Worm (Caenorhabditis elegans) whole organism, L4 larva: ENCODE measurements around the gene F46F2.5.
A peak's percentile ranks its signal among the peaks of the same experiment; 100 is the strongest.

Experiments
- F10B5.3 ChIP-seq: sonication (generic microtip); optimal IDR thresholded peaks from 2 replicates; lab custom pipeline; 2016; ENCODE audit warnings: mild to moderate bottlenecking, missing genetic modification characterization, missing compliant biosample characterization
- F26F4.8 ChIP-seq: fragments of 200-800 bp; sonication (Bioruptor generic); conservative IDR thresholded peaks from 2 replicates; pipeline ENCODE4 v1.3.6; 2022; ENCODE audit warnings: missing genetic modification characterization, missing compliant biosample characterization
- R02D3.7 ChIP-seq: fragments of 150-350 bp; sonication (generic microtip); optimal IDR thresholded peaks from 3 replicates; lab custom pipeline; 2014; ENCODE audit warnings: missing biosample characterization, missing genetic modification characterization
- ZK546.5 ChIP-seq, 2 experiments: sonication (generic microtip); optimal IDR thresholded peaks; 2 replicates each; lab custom pipeline; 2017; ENCODE audit warnings: missing biosample characterization in 2 of 2, missing genetic modification characterization in 2 of 2
- aha-1 ChIP-seq: fragments of 150-350 bp; peaks from one replicate; lab custom pipeline; 2014; ENCODE audit warnings: missing biosample characterization, missing genetic modification characterization
- ceh-28 ChIP-seq: fragments of 150-350 bp; optimal IDR thresholded peaks from 2 replicates; lab custom pipeline; 2014; ENCODE audit warnings: missing biosample characterization, missing genetic modification reagents, missing genetic modification characterization
- ceh-32 ChIP-seq: sonication (generic microtip); optimal IDR thresholded peaks from 2 replicates; lab custom pipeline; 2016; ENCODE audit warnings: mild to moderate bottlenecking, missing genetic modification characterization, missing compliant biosample characterization; ENCODE audit not compliant: poor library complexity
- ceh-44 ChIP-seq: fragments of 200-800 bp; sonication (Bioruptor generic); IDR thresholded peaks from 2 replicates; pipeline ENCODE4 v1.3.6; 2022; ENCODE audit warnings: missing genetic modification reagents, missing genetic modification characterization, missing compliant biosample characterization
- ces-1 ChIP-seq: fragments of 150-350 bp; sonication (generic microtip); optimal IDR thresholded peaks from 4 replicates; lab custom pipeline; 2014; ENCODE audit warnings: missing biosample characterization, missing genetic modification reagents, missing genetic modification characterization
- cey-2 ChIP-seq: sonication (generic microtip); optimal IDR thresholded peaks from 3 replicates; lab custom pipeline; 2017; ENCODE audit warnings: missing genetic modification characterization, mild to moderate bottlenecking, missing compliant biosample characterization, antibody characterized with exemption, borderline replicate concordance; ENCODE audit not compliant: insufficient read depth
- daf-12 ChIP-seq: fragments of 150-350 bp; optimal IDR thresholded peaks from 2 replicates; lab custom pipeline; 2014; ENCODE audit warnings: missing biosample characterization, missing genetic modification reagents, missing genetic modification characterization
- daf-19 ChIP-seq: fragments of 200-800 bp; sonication (Bioruptor generic); conservative IDR thresholded peaks from 2 replicates; pipeline ENCODE4 v1.3.6; 2022; ENCODE audit warnings: missing genetic modification characterization, missing compliant biosample characterization
- dmd-8 ChIP-seq: fragments of 200-800 bp; sonication (Bioruptor generic); IDR thresholded peaks from 2 replicates; pipeline ENCODE4 v1.3.6; 2022; ENCODE audit warnings: missing genetic modification characterization, missing compliant biosample characterization
- egl-27 ChIP-seq: sonication (generic microtip); optimal IDR thresholded peaks from 3 replicates; lab custom pipeline; 2017; ENCODE audit warnings: missing biosample characterization, missing genetic modification reagents, missing genetic modification characterization
- hlh-30 ChIP-seq: sonication (generic microtip); optimal IDR thresholded peaks from 2 replicates; lab custom pipeline; 2017; ENCODE audit warnings: antibody characterized with exemption, mild to moderate bottlenecking, missing genetic modification characterization, missing compliant biosample characterization; ENCODE audit not compliant: insufficient read depth
- hmg-1.1 ChIP-seq: fragments of 200-800 bp; sonication (Bioruptor generic); IDR thresholded peaks from 2 replicates; pipeline ENCODE4 v1.3.6; 2022; ENCODE audit warnings: missing genetic modification reagents, missing genetic modification characterization, missing compliant biosample characterization
- jun-1 ChIP-seq: fragments of 150-350 bp; optimal IDR thresholded peaks from 2 replicates; lab custom pipeline; 2014; ENCODE audit warnings: missing biosample characterization, missing genetic modification reagents, missing genetic modification characterization
- lim-7 ChIP-seq: fragments of 200-800 bp; sonication (Bioruptor generic); IDR thresholded peaks from 2 replicates; pipeline ENCODE4 v1.3.6; 2022; ENCODE audit warnings: missing genetic modification characterization, missing compliant biosample characterization
- lin-13 ChIP-seq: fragments of 150-350 bp; optimal IDR thresholded peaks from 2 replicates; lab custom pipeline; 2014; ENCODE audit warnings: missing biosample characterization, missing genetic modification reagents, missing genetic modification characterization
- lsy-2 ChIP-seq, 2 experiments: fragments of 150-350 bp in 1 of 2; sonication (generic microtip) in 1 of 2; optimal IDR thresholded peaks; 2 replicates each; lab custom pipeline; 2014 to 2017; ENCODE audit warnings: missing biosample characterization in 2 of 2, missing genetic modification characterization in 2 of 2
- madf-9 ChIP-seq: fragments of 200-800 bp; sonication (Bioruptor generic); conservative IDR thresholded peaks from 2 replicates; pipeline ENCODE4 v1.3.6; 2022; ENCODE audit warnings: missing genetic modification reagents, missing genetic modification characterization, missing compliant biosample characterization
- mep-1 ChIP-seq: fragments of 150-350 bp; sonication (generic microtip); optimal IDR thresholded peaks from 3 replicates; lab custom pipeline; 2014; ENCODE audit warnings: missing biosample characterization, missing genetic modification characterization
- mes-2 ChIP-seq: sonication (generic microtip); optimal IDR thresholded peaks from 2 replicates; lab custom pipeline; 2016; ENCODE audit warnings: missing genotype, mild to moderate bottlenecking, missing genetic modification characterization, missing compliant biosample characterization; ENCODE audit not compliant: poor library complexity, severe bottlenecking
- nhr-111 ChIP-seq: fragments of 200-800 bp; sonication (Bioruptor generic); optimal IDR thresholded peaks from 2 replicates; lab custom pipeline; 2018; ENCODE audit warnings: mild to moderate bottlenecking, missing genetic modification characterization, missing compliant biosample characterization
- nhr-28 ChIP-seq: fragments of 150-350 bp; optimal IDR thresholded peaks from 2 replicates; lab custom pipeline; 2014; ENCODE audit warnings: missing biosample characterization, missing genetic modification characterization
- nhr-41 ChIP-seq: fragments of 200-800 bp; sonication (Bioruptor generic); IDR thresholded peaks from 2 replicates; pipeline ENCODE4 v1.3.6; 2022; ENCODE audit warnings: missing genetic modification reagents, missing genetic modification characterization, missing compliant biosample characterization
- nhr-48 ChIP-seq: sonication (generic microtip); optimal IDR thresholded peaks from 2 replicates; lab custom pipeline; 2016; ENCODE audit warnings: mild to moderate bottlenecking, missing genetic modification characterization, missing compliant biosample characterization
- nhr-6 ChIP-seq: fragments of 150-350 bp; optimal IDR thresholded peaks from 2 replicates; lab custom pipeline; 2014; ENCODE audit warnings: missing biosample characterization, missing genetic modification characterization
- nhr-77 ChIP-seq: fragments of 150-350 bp; optimal IDR thresholded peaks from 2 replicates; lab custom pipeline; 2014; ENCODE audit warnings: missing biosample characterization, missing genetic modification characterization
- pha-4 ChIP-seq, 2 experiments: fragments of 150-350 bp in 1 of 2; fragments of 200-800 bp in 1 of 2; sonication (Bioruptor generic) in 1 of 2; IDR thresholded peaks in 1 of 2; optimal IDR thresholded peaks in 1 of 2; 2 replicates each; pipeline versions ENCODE4 v1.3.6 to Lab custom; 2014 to 2022; ENCODE audit warnings: missing genetic modification characterization in 2 of 2, missing genetic modification reagents in 2 of 2, missing biosample characterization in 1 of 2, missing compliant biosample characterization in 1 of 2
- pqm-1 ChIP-seq: sonication (generic microtip); optimal IDR thresholded peaks from 2 replicates; lab custom pipeline; 2017; ENCODE audit warnings: missing biosample characterization, missing genetic modification characterization
- rbr-2 ChIP-seq: sonication (generic microtip); optimal IDR thresholded peaks from 2 replicates; lab custom pipeline; 2016; ENCODE audit warnings: missing genotype, missing genetic modification characterization, missing compliant biosample characterization
- sdz-12 ChIP-seq: fragments of 200-800 bp; sonication (Bioruptor generic); optimal IDR thresholded peaks from 2 replicates; lab custom pipeline; 2018; ENCODE audit warnings: mild to moderate bottlenecking, missing genetic modification characterization, missing compliant biosample characterization
- set-16 ChIP-seq: fragments of 200-800 bp; sonication (Bioruptor generic); IDR thresholded peaks from 2 replicates; pipeline ENCODE4 v1.3.6; 2022; ENCODE audit warnings: missing genetic modification reagents, missing genetic modification characterization, missing compliant biosample characterization
- snpc-4 ChIP-seq: fragments of 150-350 bp; optimal IDR thresholded peaks from 2 replicates; lab custom pipeline; 2014; ENCODE audit warnings: missing biosample characterization, missing genetic modification characterization
- spr-1 ChIP-seq: sonication (generic microtip); optimal IDR thresholded peaks from 2 replicates; lab custom pipeline; 2016; ENCODE audit warnings: mild to moderate bottlenecking, missing genetic modification characterization, missing compliant biosample characterization
- tra-1 ChIP-seq: fragments of 200-800 bp; sonication (Bioruptor generic); IDR thresholded peaks from 2 replicates; pipeline ENCODE4 v1.3.6; 2022; ENCODE audit warnings: missing genetic modification reagents, missing genetic modification characterization, missing compliant biosample characterization
- unc-62 ChIP-seq, 3 experiments: fragments of 150-350 bp in 1 of 3; sonication (generic microtip); optimal IDR thresholded peaks in 2 of 3; peaks in 1 of 3; 1 replicate in 1 of 3; 2 replicates in 2 of 3; lab custom pipeline; 2014 to 2017; ENCODE audit warnings: missing biosample characterization in 3 of 3, missing genetic modification characterization in 3 of 3, missing genetic modification reagents in 3 of 3, missing genotype in 1 of 3
- vab-7 ChIP-seq: fragments of 200-800 bp; sonication (Bioruptor generic); IDR thresholded peaks from 2 replicates; pipeline ENCODE4 v1.3.6; 2022; ENCODE audit warnings: missing genetic modification reagents, missing genetic modification characterization, missing compliant biosample characterization
- zip-11 ChIP-seq: fragments of 200-800 bp; sonication (Bioruptor generic); IDR thresholded peaks from 2 replicates; pipeline ENCODE4 v1.3.6; 2022; ENCODE audit warnings: missing genetic modification characterization, missing compliant biosample characterization
- ztf-7 ChIP-seq: fragments of 150-350 bp; optimal IDR thresholded peaks from 2 replicates; lab custom pipeline; 2014; ENCODE audit warnings: missing biosample characterization, missing genetic modification characterization

The F46F2.5 gene

DNA sequence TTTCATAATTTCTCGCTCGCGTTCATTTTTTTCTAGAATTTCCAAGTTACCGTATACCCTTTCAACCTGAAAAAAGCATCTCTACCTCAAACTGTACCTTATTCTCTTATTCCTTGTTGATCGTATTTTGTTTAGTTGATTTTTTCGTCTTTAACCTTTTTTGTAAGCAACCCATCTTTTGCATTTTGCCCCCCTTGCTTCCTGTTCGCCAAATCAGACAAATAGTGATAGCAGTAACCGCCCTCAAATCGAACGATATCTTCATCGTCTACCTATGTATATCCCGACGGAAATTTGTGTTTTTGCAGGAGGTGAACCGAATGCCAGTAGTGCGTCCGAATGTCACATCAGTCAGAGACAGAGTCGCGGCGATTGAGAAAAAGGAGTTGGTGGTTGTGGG, at the start of gene F46F2.5:
Gene F46F2.5, plus strand, starts transcription at position 301 of the 400 bp plus-strand sequence.
- TF ChIP-seq hmg-1.1 (GFP tag; lab: Robert Waterston, UW) (no peak), mep-1 (tag; lab: Kevin White, UChicago) (no peak), dmd-8 (GFP tag; lab: Robert Waterston, UW) (no peak), cey-2 (tag; lab: Kevin White, UChicago) (no peak), F26F4.8 (GFP tag; lab: Robert Waterston, UW) (no peak), ceh-44 (no peak), hlh-30 (tag; lab: Kevin White, UChicago) (no peak), lsy-2 (tag; optimal IDR thresholded peaks at IDR 0.05; lab: Kevin White, UChicago) (no peak), egl-27 (no peak), tra-1 (GFP tag; lab: Robert Waterston, UW) (no peak), sdz-12 (GFP tag; lab: Kevin White, UChicago) (no peak), nhr-28 (tag; lab: Kevin White, UChicago) (no peak), daf-19 (no peak), set-16 (no peak), lim-7 (GFP tag; lab: Robert Waterston, UW) (no peak)
- TF ChIP-seq, all 104 proteins: peak for 0

ce11 chrX:15213182-15213829, 49.2 kb upstream of the F46F2.5 start, which contains the start of the genes H03A11.13 and famk-1:
TSS of gene H03A11.13 (minus strand) at chrX:15213232.
TSS of gene famk-1 (minus strand) at chrX:15213259.
- peak in 1 of 2 experiments; percentile 64 for TF ChIP-seq unc-62 (GFP tag; optimal IDR thresholded peaks at IDR 0.05 in 1 of 2; lab: Kevin White, UChicago)
- TF ChIP-seq unc-62 (tag; optimal IDR thresholded peaks at IDR 0.05; lab: Kevin White, UChicago), result no peak
- no peak for TF ChIP-seq snpc-4 (tag; lab: Kevin White, UChicago)
- no peak for TF ChIP-seq zip-11 (GFP tag; lab: Robert Waterston, UW)
- no peak for TF ChIP-seq ces-1 (GFP tag; lab: Kevin White, UChicago)
- TF ChIP-seq hmg-1.1 (GFP tag; lab: Robert Waterston, UW), result 0 out of 2 replicates have a peak, but pooled peaks have one; percentile 24

ce11 chrX:15215272-15215671, 47.3 kb upstream of the F46F2.5 start:
- TF ChIP-seq pqm-1 (tag; lab: Kevin White, UChicago) (no peak), pha-4 (GFP tag; IDR thresholded peaks at IDR 0.05; lab: Robert Waterston, UW) (no peak), pha-4 (tag; optimal IDR thresholded peaks at IDR 0.05; lab: Kevin White, UChicago) (no peak), aha-1 (tag; lab: Kevin White, UChicago) (peak; percentile 92), nhr-77 (no peak), nhr-41 (GFP tag; lab: Robert Waterston, UW) (no peak), unc-62 (GFP tag; optimal IDR thresholded peaks at IDR 0.05 in 1 of 2; lab: Kevin White, UChicago) (peak in 1 of 2 experiments; percentile 60), unc-62 (tag; optimal IDR thresholded peaks at IDR 0.05; lab: Kevin White, UChicago) (no peak), ZK546.5 (tag; optimal IDR thresholded peaks at IDR 0.05; lab: Kevin White, UChicago) (no peak), nhr-111 (GFP tag; lab: Kevin White, UChicago) (no peak), nhr-48 (tag; lab: Kevin White, UChicago) (no peak), tra-1 (GFP tag; lab: Robert Waterston, UW) (no peak), daf-12 (tag; lab: Kevin White, UChicago) (no peak), R02D3.7 (tag; lab: Kevin White, UChicago) (no peak), ceh-28 (tag; lab: Kevin White, UChicago) (no peak), lin-13 (GFP tag; lab: Kevin White, UChicago) (no peak), spr-1 (tag; lab: Kevin White, UChicago) (no peak), ceh-32 (tag; lab: Kevin White, UChicago) (no peak)
- TF ChIP-seq, all 104 proteins: peak for 2

DNA sequence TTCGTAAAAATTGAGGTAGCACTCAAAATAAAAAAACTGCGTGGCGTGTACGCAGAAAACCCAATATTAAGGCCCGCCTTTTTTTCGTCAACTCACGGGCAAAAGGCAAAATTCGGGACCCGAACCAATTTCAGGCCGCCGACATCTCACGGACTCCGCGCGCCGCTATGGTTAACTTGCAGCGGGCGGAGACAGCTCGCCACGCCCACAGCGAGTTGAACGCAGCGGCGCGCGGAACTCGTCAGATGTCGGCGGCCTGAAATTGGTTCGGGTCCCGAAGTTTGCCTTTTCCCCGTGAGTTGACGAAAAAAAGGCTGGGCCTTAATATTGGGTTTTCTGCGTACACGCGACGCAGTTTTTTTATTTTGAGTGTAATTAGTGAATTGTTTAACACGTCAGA, 41.4 kb upstream of the F46F2.5 start:
- no peak for TF ChIP-seq pha-4 (GFP tag; IDR thresholded peaks at IDR 0.05; lab: Robert Waterston, UW)
- no peak for TF ChIP-seq pha-4 (tag; optimal IDR thresholded peaks at IDR 0.05; lab: Kevin White, UChicago)
- TF ChIP-seq set-16, result peak; percentile 80
- no peak for TF ChIP-seq egl-27
- no peak for TF ChIP-seq ztf-7 (tag; lab: Kevin White, UChicago)
- TF ChIP-seq aha-1 (tag; lab: Kevin White, UChicago), result peak; percentile 61
- TF ChIP-seq jun-1 (tag; lab: Kevin White, UChicago), result no peak
- no peak for TF ChIP-seq madf-9 (GFP tag; lab: Robert Waterston, UW)
- 0 out of 2 replicates have a peak, but pooled peaks have one; percentile 25 for TF ChIP-seq vab-7
- no peak for TF ChIP-seq rbr-2 (tag; lab: Kevin White, UChicago)
- TF ChIP-seq mes-2, result no peak
- no peak for TF ChIP-seq nhr-6 (tag; lab: Kevin White, UChicago)
- TF ChIP-seq ceh-32 (tag; lab: Kevin White, UChicago), result no peak
- TF ChIP-seq F10B5.3 (tag; lab: Kevin White, UChicago), result no peak
- no peak for TF ChIP-seq hlh-30 (tag; lab: Kevin White, UChicago)
